Fruit fly (Drosophila melanogaster) whole organism, embryonic: ENCODE measurements around the gene CG12420.
A peak's percentile ranks its signal among the peaks of the same experiment; 100 is the strongest.

Experiments used
- CG10209 ChIP-seq: fragments of 200-800 bp; sonication (Bioruptor generic); optimal IDR thresholded peaks from 3 replicates; lab custom pipeline; 2017; ENCODE audit warnings: missing biosample characterization, mild to moderate bottlenecking, missing genetic modification characterization, missing genetic modification reagents
- CG1024 ChIP-seq: fragments of 200-800 bp; sonication (Bioruptor generic); IDR thresholded peaks from 2 replicates; pipeline ENCODE4 v1.3.6; 2022; ENCODE audit warnings: missing biosample characterization, missing genetic modification characterization
- CG11247 ChIP-seq: fragments of 200-800 bp; sonication (Bioruptor generic); IDR thresholded peaks from 2 replicates; pipeline ENCODE4 v1.3.6; 2022; ENCODE audit warnings: missing biosample characterization, missing genetic modification characterization
- CG1233 ChIP-seq: fragments of 200-800 bp; sonication (Bioruptor generic); optimal IDR thresholded peaks from 4 replicates; lab custom pipeline; 2018; ENCODE audit warnings: missing biosample characterization, mild to moderate bottlenecking, missing genetic modification characterization
- CG15479 ChIP-seq: fragments of 200-800 bp; sonication (Bioruptor generic); optimal IDR thresholded peaks from 3 replicates; lab custom pipeline; 2019; ENCODE audit warnings: missing biosample characterization, mild to moderate bottlenecking, missing genetic modification characterization, moderate library complexity
- CG1603 ChIP-seq: fragments of 200-800 bp; sonication (Bioruptor generic); optimal IDR thresholded peaks from 2 replicates; lab custom pipeline; 2019; ENCODE audit warnings: missing biosample characterization, mild to moderate bottlenecking, missing genetic modification characterization, moderate library complexity
- CG2889 ChIP-seq: fragments of 200-800 bp; sonication (Bioruptor generic); IDR thresholded peaks from 3 replicates; pipeline ENCODE4 v1.3.6; 2022; ENCODE audit warnings: missing biosample characterization, missing genetic modification characterization
- CG30020 ChIP-seq: fragments of 200-800 bp; optimal IDR thresholded peaks from 2 replicates; lab custom pipeline; 2019; ENCODE audit warnings: missing biosample characterization, mild to moderate bottlenecking, missing genetic modification characterization, moderate library complexity
- CG3995 ChIP-seq: fragments of 200-800 bp; sonication (Bioruptor generic); optimal IDR thresholded peaks from 3 replicates; lab custom pipeline; 2016; ENCODE audit warnings: missing biosample characterization, missing genetic modification characterization
- CG42726 ChIP-seq: fragments of 200-800 bp; sonication (Bioruptor generic); IDR thresholded peaks from 2 replicates; pipeline ENCODE4 v1.3.6; 2022; ENCODE audit warnings: missing biosample characterization, missing genetic modification characterization; ENCODE audit not compliant: partially characterized antibody
- CG4854 ChIP-seq: fragments of 200-800 bp; sonication (Bioruptor generic); optimal IDR thresholded peaks from 2 replicates; lab custom pipeline; 2016; ENCODE audit warnings: missing biosample characterization, missing genetic modification characterization, inconsistent platforms
- CG6854 ChIP-seq: fragments of 200-800 bp; sonication (Bioruptor generic); optimal IDR thresholded peaks from 3 replicates; lab custom pipeline; 2017; ENCODE audit warnings: missing biosample characterization, mild to moderate bottlenecking, missing genetic modification characterization
- CoRest ChIP-seq: fragments of 200-800 bp; sonication (Bioruptor generic); optimal IDR thresholded peaks from 3 replicates; lab custom pipeline; 2018; ENCODE audit warnings: missing biosample characterization, mild to moderate bottlenecking, missing genetic modification characterization, moderate library complexity
- Doc3 ChIP-seq: fragments of 200-800 bp; sonication (Bioruptor generic); IDR thresholded peaks from 3 replicates; pipeline ENCODE4 v1.3.6; 2022; ENCODE audit warnings: missing biosample characterization, missing genetic modification characterization; ENCODE audit not compliant: partially characterized antibody
- HHEX ChIP-seq: fragments of 200-800 bp; sonication (Bioruptor generic); optimal IDR thresholded peaks from 3 replicates; lab custom pipeline; 2017; ENCODE audit warnings: missing biosample characterization, mild to moderate bottlenecking, missing genetic modification characterization, missing genetic modification reagents
- HLH54F ChIP-seq: fragments of 200-800 bp; sonication (Bioruptor generic); optimal IDR thresholded peaks from 3 replicates; lab custom pipeline; 2016; ENCODE audit warnings: missing biosample characterization, missing genetic modification characterization
- Hey ChIP-seq: fragments of 200-800 bp; sonication (Bioruptor generic); optimal IDR thresholded peaks from 3 replicates; lab custom pipeline; 2018; ENCODE audit warnings: missing biosample characterization, mild to moderate bottlenecking, missing genetic modification characterization
- HmgD ChIP-seq: fragments of 200-800 bp; sonication (Bioruptor generic); optimal IDR thresholded peaks from 3 replicates; lab custom pipeline; 2016; ENCODE audit warnings: missing biosample characterization, missing genetic modification characterization
- HmgZ ChIP-seq: fragments of 200-800 bp; sonication (Bioruptor generic); optimal IDR thresholded peaks from 2 replicates; lab custom pipeline; 2018; ENCODE audit warnings: missing biosample characterization, mild to moderate bottlenecking, missing genetic modification characterization
- Lpt ChIP-seq: fragments of >200 bp; optimal IDR thresholded peaks from 2 replicates; lab custom pipeline; 2018; ENCODE audit warnings: missing biosample characterization, missing genetic modification characterization
- MBD-R2 ChIP-seq: fragments of 200-800 bp; sonication (Bioruptor generic); IDR thresholded peaks from 2 replicates; pipeline ENCODE4 v1.3.6; 2022; ENCODE audit warnings: missing biosample characterization, missing genetic modification characterization
- PHDP ChIP-seq: fragments of 200-800 bp; sonication (Bioruptor generic); optimal IDR thresholded peaks from 3 replicates; lab custom pipeline; 2018; ENCODE audit warnings: missing biosample characterization, mild to moderate bottlenecking, missing genetic modification characterization, moderate library complexity
- Ptx1 ChIP-seq: fragments of 200-800 bp; sonication (Bioruptor generic); IDR thresholded peaks from 2 replicates; pipeline ENCODE4 v1.3.6; 2022; ENCODE audit warnings: missing biosample characterization, missing genetic modification characterization
- Rx ChIP-seq: fragments of 200-800 bp; sonication (Bioruptor generic); IDR thresholded peaks from 2 replicates; pipeline ENCODE4 v1.3.6; 2022; ENCODE audit warnings: missing biosample characterization, missing genetic modification characterization
- Scr ChIP-seq: fragments of 200-800 bp; sonication (Bioruptor generic); IDR thresholded peaks from 2 replicates; pipeline ENCODE4 v1.3.6; 2022; ENCODE audit warnings: missing biosample characterization, missing genetic modification characterization; ENCODE audit not compliant: partially characterized antibody
- Six4 ChIP-seq: fragments of 200-800 bp; sonication (Bioruptor generic); optimal IDR thresholded peaks from 2 replicates; lab custom pipeline; 2016; ENCODE audit warnings: missing biosample characterization, missing genetic modification characterization
- Sox102F ChIP-seq: fragments of 200-800 bp; sonication (Bioruptor generic); optimal IDR thresholded peaks from 2 replicates; lab custom pipeline; 2018; ENCODE audit warnings: missing biosample characterization, mild to moderate bottlenecking, missing genetic modification characterization, moderate library complexity
- ac ChIP-seq: fragments of 200-800 bp; sonication (Bioruptor generic); optimal IDR thresholded peaks from 3 replicates; lab custom pipeline; 2017; ENCODE audit warnings: missing biosample characterization, mild to moderate bottlenecking, missing genetic modification characterization
- ap ChIP-seq: fragments of 200-800 bp; sonication (Bioruptor generic); IDR thresholded peaks from 2 replicates; pipeline ENCODE4 v1.3.6; 2022; ENCODE audit warnings: missing biosample characterization, missing genetic modification characterization
- bab2 ChIP-seq: fragments of 200-800 bp; sonication (Bioruptor generic); optimal IDR thresholded peaks from 2 replicates; lab custom pipeline; 2016; ENCODE audit warnings: missing biosample characterization, missing genetic modification characterization
- corto ChIP-seq: fragments of 200-800 bp; sonication (Bioruptor generic); optimal IDR thresholded peaks from 2 replicates; lab custom pipeline; 2016; ENCODE audit warnings: missing biosample characterization, mild to moderate bottlenecking, missing genetic modification characterization, moderate library complexity
- dmrt11E ChIP-seq: fragments of 200-800 bp; sonication (Bioruptor generic); optimal IDR thresholded peaks from 3 replicates; lab custom pipeline; 2018; ENCODE audit warnings: missing biosample characterization, mild to moderate bottlenecking, missing genetic modification characterization, moderate library complexity
- en ChIP-seq: fragments of 200-800 bp; sonication (Bioruptor generic); optimal IDR thresholded peaks from 2 replicates; lab custom pipeline; 2016; ENCODE audit warnings: missing biosample characterization, missing genetic modification characterization
- eve ChIP-seq, 2 experiments: fragments of >200 bp; optimal IDR thresholded peaks; 2 replicates each; lab custom pipeline; 2017; ENCODE audit warnings: missing biosample characterization in 2 of 2, missing genetic modification characterization in 2 of 2
- ewg ChIP-seq: fragments of 200-800 bp; sonication (Bioruptor generic); optimal IDR thresholded peaks from 3 replicates; lab custom pipeline; 2017; ENCODE audit warnings: mild to moderate bottlenecking, missing biosample characterization, missing genetic modification reagents, missing genetic modification characterization
- ind ChIP-seq: fragments of 200-800 bp; sonication (Bioruptor generic); optimal IDR thresholded peaks from 3 replicates; lab custom pipeline; 2016; ENCODE audit warnings: missing biosample characterization, missing genetic modification characterization
- jigr1 ChIP-seq: fragments of 200-800 bp; sonication (Bioruptor generic); IDR thresholded peaks from 3 replicates; pipeline ENCODE4 v1.3.6; 2022; ENCODE audit warnings: missing biosample characterization, missing genetic modification characterization
- jumu ChIP-seq: fragments of 200-800 bp; sonication (Bioruptor generic); optimal IDR thresholded peaks from 3 replicates; lab custom pipeline; 2016; ENCODE audit warnings: missing biosample characterization, missing genetic modification characterization
- mam ChIP-seq: fragments of 200-800 bp; sonication (Bioruptor generic); optimal IDR thresholded peaks from 3 replicates; lab custom pipeline; 2016; ENCODE audit warnings: missing biosample characterization, missing genetic modification characterization
- mld ChIP-seq: fragments of 200-800 bp; sonication (Bioruptor generic); IDR thresholded peaks from 3 replicates; pipeline ENCODE4 v1.3.6; 2022; ENCODE audit warnings: missing biosample characterization, missing genetic modification characterization; ENCODE audit not compliant: partially characterized antibody
- nmo ChIP-seq: fragments of 200-800 bp; sonication (Bioruptor generic); optimal IDR thresholded peaks from 2 replicates; lab custom pipeline; 2018; ENCODE audit warnings: missing biosample characterization, mild to moderate bottlenecking, missing genetic modification characterization, moderate library complexity
- pan ChIP-seq, 4 experiments: fragments of >200 bp in 3 of 4; fragments of 200-800 bp in 1 of 4; sonication (Bioruptor generic) in 1 of 4; optimal IDR thresholded peaks in 3 of 4; IDR thresholded peaks in 1 of 4; 2 replicates each; pipeline versions ENCODE4 v1.3.6 to Lab custom; 2017 to 2022; ENCODE audit warnings: missing biosample characterization in 2 of 4, missing genetic modification characterization in 2 of 4, mixed read lengths in 1 of 4
- phol ChIP-seq: fragments of 200-800 bp; sonication (Bioruptor generic); optimal IDR thresholded peaks from 3 replicates; lab custom pipeline; 2018; ENCODE audit warnings: missing biosample characterization, mild to moderate bottlenecking, missing genetic modification characterization, moderate library complexity
- ranshi ChIP-seq: fragments of 200-800 bp; sonication (Bioruptor generic); IDR thresholded peaks from 2 replicates; pipeline ENCODE4 v1.3.6; 2022; ENCODE audit warnings: missing biosample characterization, missing genetic modification characterization
- unpg ChIP-seq: fragments of 200-800 bp; sonication (Bioruptor generic); optimal IDR thresholded peaks from 3 replicates; lab custom pipeline; 2018; ENCODE audit warnings: missing biosample characterization, mild to moderate bottlenecking, missing genetic modification characterization, moderate library complexity
- z ChIP-seq: fragments of 200-800 bp; sonication (Bioruptor generic); IDR thresholded peaks from 3 replicates; pipeline ENCODE4 v1.3.6; 2022; ENCODE audit warnings: missing biosample characterization, missing genetic modification characterization
- zf30C ChIP-seq: fragments of 200-800 bp; sonication (Bioruptor generic); optimal IDR thresholded peaks from 3 replicates; lab custom pipeline; 2018; ENCODE audit warnings: missing biosample characterization, mild to moderate bottlenecking, missing genetic modification characterization
- zfh1 ChIP-seq: fragments of 200-800 bp; sonication (Bioruptor generic); IDR thresholded peaks from 3 replicates; pipeline ENCODE4 v1.3.6; 2022; ENCODE audit warnings: missing biosample characterization, missing genetic modification characterization

CG12420 gene

DNA sequence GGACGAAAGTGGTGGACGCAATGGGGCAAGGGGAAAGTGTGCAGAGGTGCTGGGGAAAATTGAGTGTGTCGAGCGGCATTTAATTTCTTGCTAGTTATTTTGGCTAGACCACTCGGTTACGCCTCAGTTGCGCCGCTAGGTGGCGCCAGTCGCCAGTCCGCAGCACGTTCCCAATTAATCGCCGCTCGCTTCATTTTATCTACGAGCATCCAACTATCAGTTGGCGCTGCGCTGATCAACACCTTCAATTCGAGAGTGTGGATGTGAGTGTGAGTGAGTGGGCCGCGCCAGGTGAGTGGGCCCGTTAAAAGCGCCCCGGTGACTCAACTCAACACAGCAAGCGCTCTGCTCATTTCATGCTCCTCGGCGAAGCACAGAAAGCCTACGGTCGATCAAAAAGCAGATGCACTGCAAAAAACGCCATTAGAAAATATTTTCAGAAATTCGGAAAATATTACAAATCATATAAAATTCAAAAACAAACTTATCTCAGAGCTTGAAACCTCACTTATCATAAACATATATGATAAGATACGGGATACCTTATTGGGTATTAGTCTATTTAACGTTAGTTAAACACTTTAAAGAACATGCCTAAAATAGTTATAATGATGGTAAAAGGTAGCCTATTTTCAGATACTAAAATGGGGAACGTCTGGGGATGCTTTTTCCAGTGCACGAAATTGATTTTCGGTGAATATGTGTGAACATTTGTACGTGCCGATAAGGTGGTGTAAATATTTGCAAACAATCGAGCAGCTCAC lies 45.8 kb downstream of the CG12420 start (continued):
- TF ChIP-seq jigr1 (GFP tag; lab: Robert Waterston, UW), result no peak
- TF ChIP-seq CG30020 (tag; lab: Kevin White, UChicago), result peak; percentile 37
- TF ChIP-seq HLH54F (GFP tag; lab: Kevin White, UChicago), result peak; percentile 84
- TF ChIP-seq CG1603 (tag; lab: Kevin White, UChicago), result peak; percentile 62
- peak; percentile 86 for TF ChIP-seq CG10209 (GFP tag; lab: Kevin White, UChicago)
- TF ChIP-seq ranshi, result peak; percentile 47
- TF ChIP-seq jumu (GFP tag; lab: Kevin White, UChicago), result peak; percentile 50
- peak; percentile 68 for TF ChIP-seq zf30C (GFP tag; lab: Kevin White, UChicago)
- TF ChIP-seq Sox102F, result peak; percentile 91
- TF ChIP-seq eve (GFP tag; optimal IDR thresholded peaks at IDR 0.05; lab: Kevin White, UChicago), result peak in 1 of 2 experiments; percentile 89
- TF ChIP-seq z, result peak; percentile 85; the same call in 2 of the 3 replicates
- peak; percentile 79 for TF ChIP-seq HmgZ (tag; lab: Kevin White, UChicago)
- peak; percentile 36; the same call in 1 of the 2 replicates for TF ChIP-seq MBD-R2 (GFP tag; lab: Robert Waterston, UW)
- peak; percentile 68 for TF ChIP-seq bab2 (GFP tag; lab: Kevin White, UChicago)
- peak; percentile 51; the same call in 1 of the 3 replicates for TF ChIP-seq CG2889
- peak; percentile 85 for TF ChIP-seq HHEX (GFP tag; lab: Kevin White, UChicago)
- TF ChIP-seq mam (GFP tag; lab: Kevin White, UChicago), result peak; percentile 87
- TF ChIP-seq pan (optimal IDR thresholded peaks at IDR 0.05; lab: Kevin White, UChicago), result no peak
- peak in 1 of 2 experiments; percentile 76 for TF ChIP-seq pan (GFP tag; optimal IDR thresholded peaks at IDR 0.05 in 1 of 2, IDR thresholded peaks at IDR 0.05 in 1 of 2)
- TF ChIP-seq corto (GFP tag; lab: Kevin White, UChicago), result peak; percentile 67
- no peak for TF ChIP-seq Doc3 (GFP tag; lab: Robert Waterston, UW)
- TF ChIP-seq ind, result peak; percentile 82
- peak; percentile 91 for TF ChIP-seq PHDP (tag; lab: Kevin White, UChicago)
- TF ChIP-seq phol, result peak; percentile 87
- TF ChIP-seq CG3995 (GFP tag; lab: Kevin White, UChicago), result peak; percentile 55
- peak; percentile 59; the same call in 2 of the 3 replicates for TF ChIP-seq zfh1 (GFP tag; lab: Robert Waterston, UW)
- TF ChIP-seq Scr, result 0 out of 2 replicates have a peak, but pooled peaks have one; percentile 7
- TF ChIP-seq CG1233, result peak; percentile 86
- no peak for TF ChIP-seq ac (GFP tag; lab: Kevin White, UChicago)
- TF ChIP-seq CG1024 (GFP tag; lab: Robert Waterston, UW), result no peak
- peak; percentile 51 for TF ChIP-seq CG11247
- TF ChIP-seq CG6854 (GFP tag; lab: Kevin White, UChicago), result peak; percentile 69
- peak; percentile 59 for TF ChIP-seq en (GFP tag; lab: Kevin White, UChicago)
- TF ChIP-seq HmgD (GFP tag; lab: Kevin White, UChicago), result peak; percentile 35
- peak; percentile 87 for TF ChIP-seq unpg
- TF ChIP-seq ewg (GFP tag; lab: Kevin White, UChicago), result peak; percentile 75
- TF ChIP-seq Ptx1 (GFP tag; lab: Robert Waterston, UW), result peak; percentile 85
- no peak for TF ChIP-seq CG15479 (GFP tag; lab: Kevin White, UChicago)
- no peak for TF ChIP-seq mld (GFP tag; lab: Robert Waterston, UW)
- TF ChIP-seq ap (GFP tag; lab: Robert Waterston, UW), result peak; percentile 46; the same call in 1 of the 2 replicates
- peak; percentile 92 for TF ChIP-seq CoRest (tag; lab: Kevin White, UChicago)
- TF ChIP-seq CG42726 (GFP tag; lab: Robert Waterston, UW), result no peak
- TF ChIP-seq CG4854 (GFP tag; lab: Kevin White, UChicago), result peak; percentile 55
- no peak for TF ChIP-seq Hey (tag; lab: Kevin White, UChicago)
- peak; percentile 47; the same call in 1 of the 2 replicates for TF ChIP-seq Rx (GFP tag; lab: Robert Waterston, UW)
- no peak for TF ChIP-seq Lpt (GFP tag; lab: Kevin White, UChicago)
- peak; percentile 89 for TF ChIP-seq nmo (GFP tag; lab: Kevin White, UChicago)
- TF ChIP-seq Six4 (GFP tag; lab: Kevin White, UChicago), result peak; percentile 23
- peak; percentile 11 for TF ChIP-seq dmrt11E (tag; lab: Kevin White, UChicago)
